Worm (Caenorhabditis elegans) whole organism, L3 larva: Measurements from ENCODE around the gene F01G10.10.

ENCODE experiments used
- R02D3.7 ChIP-seq: fragments of 150-350 bp; optimal IDR thresholded peaks from 2 replicates; lab custom pipeline; 2014; ENCODE audit warnings: missing biosample characterization, missing genetic modification characterization
- ZK546.5 ChIP-seq: sonication (generic microtip); optimal IDR thresholded peaks from 2 replicates; lab custom pipeline; 2017; ENCODE audit warnings: missing biosample characterization, missing genetic modification characterization
- aly-2 ChIP-seq: fragments of 150-350 bp; optimal IDR thresholded peaks from 2 replicates; lab custom pipeline; 2014; ENCODE audit warnings: missing biosample characterization, missing genetic modification characterization
- ama-1 ChIP-seq: fragments of 150-350 bp; optimal IDR thresholded peaks from 2 replicates; lab custom pipeline; 2018
- ceh-16 ChIP-seq: sonication (generic microtip); optimal IDR thresholded peaks from 2 replicates; lab custom pipeline; 2017; ENCODE audit warnings: missing biosample characterization, missing genetic modification characterization
- ceh-28 ChIP-seq: fragments of 150-350 bp; optimal IDR thresholded peaks from 2 replicates; lab custom pipeline; 2014; ENCODE audit warnings: missing biosample characterization, missing genetic modification reagents, missing genetic modification characterization
- ceh-82 ChIP-seq: fragments of 150-350 bp; optimal IDR thresholded peaks from 2 replicates; lab custom pipeline; 2014; ENCODE audit warnings: missing biosample characterization, missing genetic modification characterization
- ceh-9 ChIP-seq: sonication (generic microtip); optimal IDR thresholded peaks from 2 replicates; lab custom pipeline; 2018; ENCODE audit warnings: missing biosample characterization, missing genetic modification characterization
- daf-12 ChIP-seq: fragments of 150-350 bp; optimal IDR thresholded peaks from 2 replicates; lab custom pipeline; 2014; ENCODE audit warnings: missing biosample characterization, missing genetic modification reagents, missing genetic modification characterization
- egl-27 ChIP-seq: sonication (generic microtip); optimal IDR thresholded peaks from 4 replicates; lab custom pipeline; 2017; ENCODE audit warnings: missing biosample characterization, missing genetic modification reagents, missing genetic modification characterization
- egl-5 ChIP-seq: fragments of 150-350 bp; optimal IDR thresholded peaks from 2 replicates; lab custom pipeline; 2017; ENCODE audit warnings: missing biosample characterization, missing genetic modification reagents, missing genetic modification characterization, inconsistent platforms
- elt-1 ChIP-seq: fragments of 150-350 bp; optimal IDR thresholded peaks from 2 replicates; lab custom pipeline; 2014; ENCODE audit warnings: missing biosample characterization, missing genetic modification characterization
- elt-2 ChIP-seq: sonication (generic microtip); optimal IDR thresholded peaks from 2 replicates; lab custom pipeline; 2016; ENCODE audit warnings: missing genetic modification reagents, mild to moderate bottlenecking, missing genetic modification characterization, missing compliant biosample characterization
- elt-3 ChIP-seq, 3 experiments: fragments of 150-350 bp in 1 of 3; sonication (generic microtip) in 2 of 3; optimal IDR thresholded peaks; 2 replicates in 2 of 3; 4 replicates in 1 of 3; lab custom pipeline; 2014 to 2017; ENCODE audit warnings: missing biosample characterization in 3 of 3, missing genetic modification characterization in 3 of 3
- eor-1 ChIP-seq, 2 experiments: fragments of 150-350 bp; optimal IDR thresholded peaks; 2 replicates each; lab custom pipeline; 2014 to 2018; ENCODE audit warnings: missing biosample characterization in 2 of 2, missing genetic modification characterization in 2 of 2
- fkh-2 ChIP-seq: fragments of 150-350 bp; optimal IDR thresholded peaks from 2 replicates; lab custom pipeline; 2014; ENCODE audit warnings: missing biosample characterization, missing genetic modification reagents, missing genetic modification characterization
- fos-1 ChIP-seq: fragments of 150-350 bp; optimal IDR thresholded peaks from 2 replicates; lab custom pipeline; 2014; ENCODE audit warnings: missing biosample characterization, missing genetic modification characterization
- hmg-11 ChIP-seq: sonication (generic microtip); optimal IDR thresholded peaks from 2 replicates; lab custom pipeline; 2016; ENCODE audit warnings: missing genetic modification characterization, missing compliant biosample characterization
- jun-1 ChIP-seq: fragments of 150-350 bp; optimal IDR thresholded peaks from 2 replicates; lab custom pipeline; 2014; ENCODE audit warnings: missing biosample characterization, missing genetic modification reagents, missing genetic modification characterization
- lin-39 ChIP-seq: fragments of 150-350 bp; optimal IDR thresholded peaks from 2 replicates; lab custom pipeline; 2018; ENCODE audit warnings: missing biosample characterization, missing genetic modification reagents, missing genetic modification characterization
- mdl-1 ChIP-seq: fragments of 150-350 bp; optimal IDR thresholded peaks from 2 replicates; lab custom pipeline; 2014; ENCODE audit warnings: missing biosample characterization, missing genetic modification characterization
- mml-1 ChIP-seq: fragments of 150-350 bp; sonication (generic microtip); optimal IDR thresholded peaks from 3 replicates; lab custom pipeline; 2014; ENCODE audit warnings: missing biosample characterization, missing genetic modification characterization
- nfya-1 ChIP-seq: sonication (generic microtip); optimal IDR thresholded peaks from 2 replicates; lab custom pipeline; 2017; ENCODE audit warnings: missing genetic modification characterization, mild to moderate bottlenecking, missing compliant biosample characterization, antibody characterized with exemption, moderate library complexity; ENCODE audit not compliant: insufficient read depth
- nhr-11 ChIP-seq: fragments of 150-350 bp; optimal IDR thresholded peaks from 2 replicates; lab custom pipeline; 2014; ENCODE audit warnings: missing biosample characterization, missing genetic modification characterization
- nhr-12 ChIP-seq: fragments of 150-350 bp; optimal IDR thresholded peaks from 2 replicates; lab custom pipeline; 2014; ENCODE audit warnings: missing biosample characterization, missing genetic modification characterization
- nhr-23 ChIP-seq: fragments of 150-350 bp; optimal IDR thresholded peaks from 2 replicates; lab custom pipeline; 2014; ENCODE audit warnings: missing biosample characterization, missing genetic modification reagents, missing genetic modification characterization
- nhr-237 ChIP-seq: fragments of 150-350 bp; optimal IDR thresholded peaks from 2 replicates; lab custom pipeline; 2014; ENCODE audit warnings: missing biosample characterization, missing genetic modification characterization
- nhr-28 ChIP-seq: fragments of 150-350 bp; optimal IDR thresholded peaks from 2 replicates; lab custom pipeline; 2014; ENCODE audit warnings: missing biosample characterization, missing genetic modification characterization
- nhr-43 ChIP-seq: sonication (generic microtip); optimal IDR thresholded peaks from 2 replicates; lab custom pipeline; 2016; ENCODE audit warnings: mild to moderate bottlenecking, missing genetic modification characterization, missing compliant biosample characterization; ENCODE audit not compliant: poor library complexity, severe bottlenecking
- nhr-67 ChIP-seq: fragments of 150-350 bp; optimal IDR thresholded peaks from 2 replicates; lab custom pipeline; 2014; ENCODE audit warnings: missing biosample characterization, missing genetic modification characterization
- nhr-76 ChIP-seq: fragments of 150-350 bp; sonication (generic microtip); optimal IDR thresholded peaks from 5 replicates; lab custom pipeline; 2014; ENCODE audit warnings: missing biosample characterization, missing genetic modification characterization
- nhr-77 ChIP-seq: fragments of 150-350 bp; optimal IDR thresholded peaks from 2 replicates; lab custom pipeline; 2014; ENCODE audit warnings: missing biosample characterization, missing genetic modification characterization
- pha-4 ChIP-seq: fragments of 150-350 bp; optimal IDR thresholded peaks from 2 replicates; lab custom pipeline; 2014; ENCODE audit warnings: missing biosample characterization, missing genetic modification reagents, missing genetic modification characterization
- pqm-1 ChIP-seq: fragments of 150-350 bp; optimal IDR thresholded peaks from 2 replicates; lab custom pipeline; 2017; ENCODE audit warnings: missing biosample characterization, missing genetic modification characterization, inconsistent platforms
- sea-2 ChIP-seq: fragments of 150-350 bp; sonication (generic microtip); optimal IDR thresholded peaks from 4 replicates; lab custom pipeline; 2014; ENCODE audit warnings: missing biosample characterization, missing genetic modification reagents, missing genetic modification characterization
- skn-1 ChIP-seq: fragments of 150-350 bp; optimal IDR thresholded peaks from 2 replicates; lab custom pipeline; 2014; ENCODE audit warnings: missing biosample characterization, missing genetic modification characterization
- snpc-4 ChIP-seq: fragments of 150-350 bp; optimal IDR thresholded peaks from 2 replicates; lab custom pipeline; 2014; ENCODE audit warnings: missing biosample characterization, missing genetic modification characterization
- tbx-2 ChIP-seq: sonication (generic microtip); optimal IDR thresholded peaks from 2 replicates; lab custom pipeline; 2016; ENCODE audit warnings: mild to moderate bottlenecking, missing genetic modification characterization, missing compliant biosample characterization
- unc-39 ChIP-seq: sonication (generic microtip); optimal IDR thresholded peaks from 4 replicates; lab custom pipeline; 2017; ENCODE audit warnings: missing biosample characterization, missing genetic modification characterization
- zag-1 ChIP-seq: fragments of 150-350 bp; optimal IDR thresholded peaks from 2 replicates; lab custom pipeline; 2014; ENCODE audit warnings: missing biosample characterization, missing genetic modification characterization
- ztf-11 ChIP-seq: fragments of 150-350 bp; optimal IDR thresholded peaks from 2 replicates; lab custom pipeline; 2014; ENCODE audit warnings: missing biosample characterization, missing genetic modification characterization
- ztf-4 ChIP-seq: fragments of 150-350 bp; optimal IDR thresholded peaks from 2 replicates; lab custom pipeline; 2014; ENCODE audit warnings: missing biosample characterization, missing genetic modification characterization

The F01G10.10 gene

ce11 chrIV:10250577-10251075, 4.7 kb downstream of the F01G10.10 start, which contains the start of gene daf-14:
daf-14 (plus strand) TSS chrIV:10250627.
- TF ChIP-seq pqm-1 (tag; lab: Kevin White, UChicago) (peak; percentile 22), nhr-23 (tag; lab: Kevin White, UChicago) (peak; percentile 4), pha-4 (tag; lab: Kevin White, UChicago) (peak; percentile 25), snpc-4 (tag; lab: Kevin White, UChicago) (no peak), nfya-1 (tag; lab: Kevin White, UChicago) (peak; percentile 11), elt-2 (tag; lab: Kevin White, UChicago) (peak; percentile 46), ceh-82 (no peak)

- TF ChIP-seq ztf-4: no peak
- TF ChIP-seq nhr-28: no peak
- TF ChIP-seq pha-4 (tag; lab: Kevin White, UChicago): no peak
- TF ChIP-seq sea-2 (GFP tag; lab: Kevin White, UChicago): no peak
- TF ChIP-seq ceh-28 (tag; lab: Kevin White, UChicago): no peak
- no peak for TF ChIP-seq ama-1 (lab: Kevin White, UChicago)
- TF ChIP-seq elt-3 (tag; optimal IDR thresholded peaks at IDR 0.05; lab: Kevin White, UChicago): no peak
- TF ChIP-seq nhr-23 (tag; lab: Kevin White, UChicago): no peak
- no peak for TF ChIP-seq jun-1 (tag; lab: Kevin White, UChicago)
- no peak for TF ChIP-seq egl-27 (tag; lab: Kevin White, UChicago)
- no peak for TF ChIP-seq mml-1 (tag; lab: Kevin White, UChicago)
- TF ChIP-seq nhr-43 (tag; lab: Kevin White, UChicago): no peak
- TF ChIP-seq nhr-77 (tag; lab: Kevin White, UChicago): no peak
- no peak for TF ChIP-seq fos-1
- no peak for TF ChIP-seq ZK546.5 (tag; lab: Kevin White, UChicago)
- TF ChIP-seq snpc-4 (tag; lab: Kevin White, UChicago): no peak
These were observed 5.3 kb downstream of the F01G10.10 start for ce11 chrIV:10251261-10251660.

ce11 chrIV:10251764-10252163, 5.8 kb downstream of the F01G10.10 start:
- TF ChIP-seq elt-1 (tag; lab: Kevin White, UChicago) (no peak), zag-1 (tag; lab: Kevin White, UChicago) (no peak), nhr-76 (tag; lab: Kevin White, UChicago) (no peak), fkh-2 (tag; lab: Kevin White, UChicago) (no peak), tbx-2 (no peak), ztf-11 (no peak), nhr-237 (tag; lab: Kevin White, UChicago) (no peak), fos-1 (no peak), ZK546.5 (tag; lab: Kevin White, UChicago) (no peak)

- TF ChIP-seq nhr-11 (tag; lab: Kevin White, UChicago) (peak; percentile 75), ama-1 (lab: Kevin White, UChicago) (no peak), ceh-82 (no peak), tbx-2 (peak; percentile 67), nhr-43 (tag; lab: Kevin White, UChicago) (peak; percentile 25), eor-1 (tag; optimal IDR thresholded peaks at IDR 0.05; lab: Kevin White, UChicago) (no peak), mml-1 (tag; lab: Kevin White, UChicago) (no peak), daf-12 (tag; lab: Kevin White, UChicago) (no peak), ZK546.5 (tag; lab: Kevin White, UChicago) (no peak), ztf-4 (peak; percentile 38), egl-27 (tag; lab: Kevin White, UChicago) (no peak), snpc-4 (tag; lab: Kevin White, UChicago) (peak; percentile 82), nhr-77 (tag; lab: Kevin White, UChicago) (no peak), elt-1 (tag; lab: Kevin White, UChicago) (peak; percentile 75), ceh-9 (tag; lab: Kevin White, UChicago) (no peak), nhr-28 (no peak), nhr-76 (tag; lab: Kevin White, UChicago) (no peak), fkh-2 (tag; lab: Kevin White, UChicago) (peak; percentile 12), ceh-28 (tag; lab: Kevin White, UChicago) (peak; percentile 74), egl-5 (tag; lab: Kevin White, UChicago) (peak; percentile 46), skn-1 (tag; lab: Kevin White, UChicago) (peak; percentile 87), pha-4 (tag; lab: Kevin White, UChicago) (peak; percentile 93), pqm-1 (tag; lab: Kevin White, UChicago) (peak; percentile 92), ztf-11 (no peak), mdl-1 (peak; percentile 94), ceh-16 (tag; lab: Kevin White, UChicago) (no peak), unc-39 (tag; lab: Kevin White, UChicago) (no peak), nhr-67 (tag; lab: Kevin White, UChicago) (no peak), elt-3 (tag; optimal IDR thresholded peaks at IDR 0.05; lab: Kevin White, UChicago) (no peak), lin-39 (tag; lab: Kevin White, UChicago) (peak; percentile 64), zag-1 (tag; lab: Kevin White, UChicago) (no peak), aly-2 (tag; lab: Kevin White, UChicago) (no peak), hmg-11 (tag; lab: Kevin White, UChicago) (peak; percentile 81), nhr-12 (tag; lab: Kevin White, UChicago) (no peak), jun-1 (tag; lab: Kevin White, UChicago) (peak; percentile 97), nhr-23 (tag; lab: Kevin White, UChicago) (peak; percentile 52), elt-2 (tag; lab: Kevin White, UChicago) (peak; percentile 93), nhr-237 (tag; lab: Kevin White, UChicago) (no peak), nfya-1 (tag; lab: Kevin White, UChicago) (peak; percentile 86), R02D3.7 (tag; lab: Kevin White, UChicago) (peak; percentile 39), fos-1 (peak; percentile 2)
These were observed 6.4 kb downstream of the F01G10.10 start for ce11 chrIV:10252350-10252792.
